Fruit fly (Drosophila melanogaster) whole organism, prepupa: Measurements from ENCODE around the gene Coprox.
A peak's percentile ranks its signal among the peaks of the same experiment; 100 is the strongest.

Experiments used
- Blimp-1 ChIP-seq: fragments of 200-800 bp; sonication (Bioruptor generic); optimal IDR thresholded peaks from 3 replicates; lab custom pipeline; 2017; ENCODE audit warnings: missing biosample characterization, missing genetic modification characterization, mild to moderate bottlenecking, moderate library complexity, missing genetic modification reagents
- CG10631 ChIP-seq: fragments of 200-800 bp; sonication (Bioruptor generic); optimal IDR thresholded peaks from 2 replicates; lab custom pipeline; 2016; ENCODE audit warnings: missing biosample characterization, missing genetic modification characterization
- CG11762 ChIP-seq: fragments of 200-800 bp; sonication (Bioruptor generic); optimal IDR thresholded peaks from 3 replicates; lab custom pipeline; 2016; ENCODE audit warnings: missing biosample characterization, missing genetic modification characterization; ENCODE audit not compliant: insufficient read depth
- CG11902 ChIP-seq: fragments of 200-800 bp; sonication (Bioruptor generic); optimal IDR thresholded peaks from 3 replicates; lab custom pipeline; 2016; ENCODE audit warnings: missing biosample characterization, missing genetic modification characterization
- CG1621 ChIP-seq: fragments of 200-800 bp; sonication (Bioruptor generic); optimal IDR thresholded peaks from 3 replicates; lab custom pipeline; 2018; ENCODE audit warnings: missing biosample characterization, mild to moderate bottlenecking, missing genetic modification characterization
- CG31627 ChIP-seq: fragments of 200-800 bp; sonication (Bioruptor generic); optimal IDR thresholded peaks from 3 replicates; lab custom pipeline; 2016; ENCODE audit warnings: missing biosample characterization, missing genetic modification characterization
- CG32006 ChIP-seq: fragments of 200-800 bp; sonication (Bioruptor generic); optimal IDR thresholded peaks from 3 replicates; lab custom pipeline; 2017; ENCODE audit warnings: missing biosample characterization, mild to moderate bottlenecking, missing genetic modification characterization
- CG34406 ChIP-seq: fragments of 200-800 bp; sonication (Bioruptor generic); optimal IDR thresholded peaks from 3 replicates; lab custom pipeline; 2016; ENCODE audit warnings: missing biosample characterization, missing genetic modification characterization
- CG4318 ChIP-seq: fragments of 200-800 bp; sonication (Bioruptor generic); optimal IDR thresholded peaks from 3 replicates; lab custom pipeline; 2017; ENCODE audit warnings: missing biosample characterization, mild to moderate bottlenecking, missing genetic modification characterization
- CG6163 ChIP-seq: fragments of 200-800 bp; sonication (Bioruptor generic); IDR thresholded peaks from 3 replicates; pipeline ENCODE4 v1.3.6; 2022; ENCODE audit warnings: missing biosample characterization, missing genetic modification characterization
- CG6276 ChIP-seq: fragments of 200-800 bp; sonication (Bioruptor generic); optimal IDR thresholded peaks from 2 replicates; lab custom pipeline; 2017; ENCODE audit warnings: missing biosample characterization, mild to moderate bottlenecking, missing genetic modification characterization
- CG6854 ChIP-seq: fragments of 200-800 bp; sonication (Bioruptor generic); optimal IDR thresholded peaks from 2 replicates; lab custom pipeline; 2017; ENCODE audit warnings: missing biosample characterization, mild to moderate bottlenecking, missing genetic modification characterization
- CG7368 ChIP-seq: fragments of 200-800 bp; sonication (Bioruptor generic); optimal IDR thresholded peaks from 3 replicates; lab custom pipeline; 2016; ENCODE audit warnings: missing biosample characterization, missing genetic modification characterization
- CG8119 ChIP-seq: fragments of 200-800 bp; sonication (Bioruptor generic); IDR thresholded peaks from 3 replicates; pipeline ENCODE4 v1.3.6; 2022; ENCODE audit warnings: missing biosample characterization, missing genetic modification characterization
- CG8632 ChIP-seq: fragments of 200-800 bp; sonication (Bioruptor generic); optimal IDR thresholded peaks from 3 replicates; lab custom pipeline; 2016; ENCODE audit warnings: missing biosample characterization, missing genetic modification characterization
- Eip75B ChIP-seq: fragments of 200-800 bp; sonication (Bioruptor generic); optimal IDR thresholded peaks from 3 replicates; lab custom pipeline; 2016; ENCODE audit warnings: missing biosample characterization, missing genetic modification characterization
- Eip78C ChIP-seq: fragments of 200-800 bp; sonication (Bioruptor generic); peaks from one replicate; lab custom pipeline; 2016; ENCODE audit warnings: missing biosample characterization, missing genetic modification characterization
- Eip93F ChIP-seq: fragments of 200-800 bp; sonication (Bioruptor generic); optimal IDR thresholded peaks from 2 replicates; lab custom pipeline; 2016; ENCODE audit warnings: missing biosample characterization, mild to moderate bottlenecking, missing genetic modification characterization
- Ets21C ChIP-seq: fragments of 200-800 bp; sonication (Bioruptor generic); optimal IDR thresholded peaks from 3 replicates; lab custom pipeline; 2016; ENCODE audit warnings: missing biosample characterization, missing genetic modification characterization
- Ets96B ChIP-seq: fragments of 200-800 bp; optimal IDR thresholded peaks from 2 replicates; lab custom pipeline; 2019; ENCODE audit warnings: missing biosample characterization, mild to moderate bottlenecking, missing genetic modification characterization, moderate library complexity
- Gug ChIP-seq: fragments of 200-800 bp; sonication (Bioruptor generic); IDR thresholded peaks from 2 replicates; pipeline ENCODE4 v1.3.6; 2022; ENCODE audit warnings: missing biosample characterization, missing genetic modification characterization
- Hr4 ChIP-seq: fragments of 200-800 bp; sonication (Bioruptor generic); optimal IDR thresholded peaks from 3 replicates; lab custom pipeline; 2016; ENCODE audit warnings: missing biosample characterization, missing genetic modification characterization
- Met ChIP-seq: fragments of 200-800 bp; sonication (Bioruptor generic); optimal IDR thresholded peaks from 3 replicates; lab custom pipeline; 2016; ENCODE audit warnings: missing biosample characterization, missing genetic modification characterization
- Smox ChIP-seq: fragments of 200-800 bp; sonication (Bioruptor generic); optimal IDR thresholded peaks from 3 replicates; lab custom pipeline; 2016; ENCODE audit warnings: missing biosample characterization, missing genetic modification characterization
- Sox14 ChIP-seq: fragments of 200-800 bp; sonication (Bioruptor generic); optimal IDR thresholded peaks from 3 replicates; lab custom pipeline; 2016; ENCODE audit warnings: missing biosample characterization, missing genetic modification characterization
- achi ChIP-seq: fragments of 200-800 bp; sonication (Bioruptor generic); optimal IDR thresholded peaks from 3 replicates; lab custom pipeline; 2016; ENCODE audit warnings: missing biosample characterization, missing genetic modification characterization
- dac ChIP-seq: fragments of 200-800 bp; sonication (Bioruptor generic); optimal IDR thresholded peaks from 2 replicates; lab custom pipeline; 2017; ENCODE audit warnings: missing biosample characterization, mild to moderate bottlenecking, missing genetic modification characterization
- dsx ChIP-seq: fragments of 200-800 bp; optimal IDR thresholded peaks from 3 replicates; lab custom pipeline; 2019; ENCODE audit warnings: missing biosample characterization, mild to moderate bottlenecking, missing genetic modification characterization, moderate library complexity; ENCODE audit not compliant: poor library complexity, severe bottlenecking
- eg ChIP-seq: fragments of 200-800 bp; sonication (Bioruptor generic); IDR thresholded peaks from 3 replicates; pipeline ENCODE4 v1.3.6; 2022; ENCODE audit warnings: missing biosample characterization, missing genetic modification characterization
- esn ChIP-seq: fragments of 200-800 bp; sonication (Bioruptor generic); optimal IDR thresholded peaks from 2 replicates; lab custom pipeline; 2016; ENCODE audit warnings: missing biosample characterization, mild to moderate bottlenecking, missing genetic modification characterization, moderate library complexity
- fd85E ChIP-seq: fragments of 200-800 bp; sonication (Bioruptor generic); optimal IDR thresholded peaks from 3 replicates; lab custom pipeline; 2016; ENCODE audit warnings: missing biosample characterization, missing genetic modification characterization
- lz ChIP-seq: fragments of 200-800 bp; sonication (Bioruptor generic); optimal IDR thresholded peaks from 3 replicates; lab custom pipeline; 2016; ENCODE audit warnings: missing biosample characterization, missing genetic modification characterization
- net ChIP-seq: fragments of 200-800 bp; sonication (Bioruptor generic); optimal IDR thresholded peaks from 3 replicates; lab custom pipeline; 2016; ENCODE audit warnings: missing biosample characterization, missing genetic modification characterization
- pdm3 ChIP-seq: fragments of 200-800 bp; sonication (Bioruptor generic); optimal IDR thresholded peaks from 3 replicates; lab custom pipeline; 2016; ENCODE audit warnings: missing biosample characterization, missing genetic modification characterization
- salr ChIP-seq, 2 experiments: fragments of 200-800 bp; sonication (Bioruptor generic); optimal IDR thresholded peaks; 3 replicates each; lab custom pipeline; 2016 to 2018; ENCODE audit warnings: missing biosample characterization in 2 of 2, missing genetic modification characterization in 2 of 2, mild to moderate bottlenecking in 1 of 2
- spab ChIP-seq: fragments of 200-800 bp; sonication (Bioruptor generic); optimal IDR thresholded peaks from 2 replicates; lab custom pipeline; 2017; ENCODE audit warnings: missing biosample characterization, mild to moderate bottlenecking, missing genetic modification characterization, missing genetic modification reagents
- ss ChIP-seq, 2 experiments: fragments of 200-800 bp; sonication (Bioruptor generic); optimal IDR thresholded peaks; 2 replicates in 1 of 2; 3 replicates in 1 of 2; lab custom pipeline; 2017 to 2018; ENCODE audit warnings: mild to moderate bottlenecking in 2 of 2, missing biosample characterization in 2 of 2, missing genetic modification characterization in 2 of 2, moderate library complexity in 1 of 2
- svp ChIP-seq: fragments of 200-800 bp; sonication (Bioruptor generic); peaks from one replicate; lab custom pipeline; 2016; ENCODE audit warnings: missing biosample characterization, missing genetic modification characterization
- vri ChIP-seq: fragments of 200-800 bp; sonication (Bioruptor generic); optimal IDR thresholded peaks from 3 replicates; lab custom pipeline; 2016; ENCODE audit warnings: missing biosample characterization, mild to moderate bottlenecking, missing genetic modification characterization

Gene Coprox

DNA sequence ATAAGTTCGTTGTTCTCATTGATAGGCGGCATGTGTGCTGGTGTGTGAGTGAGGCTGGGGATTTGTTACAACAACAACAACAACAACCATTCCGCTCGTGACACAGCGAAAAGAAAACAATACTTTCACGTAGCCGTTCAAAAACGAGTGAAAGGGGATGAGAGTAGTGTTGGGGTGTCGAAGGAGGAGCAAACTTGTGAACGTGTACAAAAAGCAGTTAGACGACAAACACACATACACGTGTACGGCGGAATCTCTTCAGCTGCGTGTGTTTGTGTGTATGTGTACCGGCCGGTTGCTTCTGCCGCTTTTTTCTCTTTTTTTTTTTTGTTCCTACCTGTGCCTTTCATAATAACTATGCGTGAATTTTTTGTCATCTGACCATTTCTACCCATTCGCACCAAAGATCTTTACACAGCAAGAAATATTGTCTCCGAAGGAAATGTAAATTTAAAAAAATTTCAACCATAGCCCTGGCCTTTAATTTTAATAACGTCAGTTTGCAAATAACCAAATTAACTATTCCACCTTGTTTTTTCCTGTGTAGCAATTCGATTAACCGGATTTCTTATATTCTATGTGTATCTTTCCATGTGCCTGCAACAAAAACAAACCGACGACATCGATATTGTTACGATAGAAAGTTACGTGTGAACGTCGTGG, 42.0 kb upstream of the Coprox start (continued):
- TF ChIP-seq vri (GFP tag; lab: Kevin White, UChicago) = peak; percentile 66
- TF ChIP-seq CG11902 (GFP tag; lab: Kevin White, UChicago) = peak; percentile 55
- peak; percentile 72 for TF ChIP-seq Met (GFP tag; lab: Kevin White, UChicago)
- peak; percentile 62 for TF ChIP-seq CG6854 (GFP tag; lab: Kevin White, UChicago)
- no peak; the same call in 2 of the 3 replicates for TF ChIP-seq CG8119
- peak; percentile 85 for TF ChIP-seq dac
- peak in 1 of 2 experiments; percentile 58 for TF ChIP-seq ss (GFP tag; optimal IDR thresholded peaks at IDR 0.05; lab: Kevin White, UChicago)
- TF ChIP-seq CG34406 (GFP tag; lab: Kevin White, UChicago) = peak; percentile 71
- TF ChIP-seq Blimp-1 = peak; percentile 75
- TF ChIP-seq CG6163 (GFP tag; lab: Robert Waterston, UW) = no peak; the same call in 1 of the 3 replicates
- peak; percentile 92 for TF ChIP-seq Hr4
- TF ChIP-seq spab (GFP tag; lab: Kevin White, UChicago) = no peak
- no peak for TF ChIP-seq CG32006
- peak; percentile 84 for TF ChIP-seq Sox14
- peak; percentile 83 for TF ChIP-seq Ets96B (tag; lab: Kevin White, UChicago)
- TF ChIP-seq achi = peak; percentile 84
- peak; percentile 83 for TF ChIP-seq esn (GFP tag; lab: Kevin White, UChicago)
- peak; percentile 78 for TF ChIP-seq Gug (GFP tag; lab: Robert Waterston, UW)
- no peak for TF ChIP-seq svp
- TF ChIP-seq Ets21C (GFP tag; lab: Kevin White, UChicago) = peak; percentile 69
- peak; percentile 72 for TF ChIP-seq CG1621 (tag; lab: Kevin White, UChicago)
- no peak for TF ChIP-seq Eip93F (GFP tag; lab: Kevin White, UChicago)
- TF ChIP-seq Eip78C = peak; percentile 97
- TF ChIP-seq CG8632 = peak; percentile 64
- no peak for TF ChIP-seq Smox
- TF ChIP-seq lz = peak; percentile 78
- TF ChIP-seq dsx (GFP tag; lab: Kevin White, UChicago) = peak; percentile 78
- peak; percentile 88 for TF ChIP-seq CG11762 (GFP tag; lab: Kevin White, UChicago)
- TF ChIP-seq CG6276 = no peak
- peak; percentile 64 to 77 for TF ChIP-seq salr (GFP tag; optimal IDR thresholded peaks at IDR 0.05; lab: Kevin White, UChicago)
- TF ChIP-seq CG10631 (GFP tag; lab: Kevin White, UChicago) = peak; percentile 85
- TF ChIP-seq pdm3 (GFP tag; lab: Kevin White, UChicago) = peak; percentile 87
- TF ChIP-seq CG4318 (GFP tag; lab: Kevin White, UChicago) = peak; percentile 74
- no peak for TF ChIP-seq Eip75B (GFP tag; lab: Kevin White, UChicago)
- peak; percentile 71 for TF ChIP-seq CG7368 (GFP tag; lab: Kevin White, UChicago)
- TF ChIP-seq CG31627 (GFP tag; lab: Kevin White, UChicago) = peak; percentile 80
- no peak for TF ChIP-seq fd85E (GFP tag; lab: Kevin White, UChicago)

DNA sequence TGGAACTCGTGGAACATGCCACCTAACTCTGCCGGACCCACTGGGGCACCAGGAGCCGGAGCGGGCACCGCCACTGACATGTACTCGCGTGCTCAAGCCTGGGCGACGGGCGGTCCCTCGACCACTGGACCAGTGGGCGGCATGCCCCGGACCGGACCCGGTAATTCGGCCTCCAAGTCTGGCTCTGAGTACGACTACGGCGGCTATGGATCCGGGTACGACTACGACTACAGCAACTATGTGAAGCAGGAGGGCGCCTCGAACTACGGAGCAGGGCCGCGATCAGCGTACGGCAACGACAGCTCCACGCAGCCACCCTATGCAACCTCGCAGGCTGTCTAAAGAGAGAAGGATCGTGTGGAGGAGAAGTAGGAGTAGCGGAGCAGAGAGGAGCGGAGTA, 39.1 kb upstream of the Coprox start:
- no peak for TF ChIP-seq Gug (GFP tag; lab: Robert Waterston, UW)
- TF ChIP-seq net (GFP tag; lab: Kevin White, UChicago) = no peak
- no peak for TF ChIP-seq dsx (GFP tag; lab: Kevin White, UChicago)
- no peak for TF ChIP-seq eg (GFP tag; lab: Robert Waterston, UW)
- no peak for TF ChIP-seq lz
- no peak for TF ChIP-seq CG8119
- no peak for TF ChIP-seq Smox
- no peak for TF ChIP-seq Eip78C
